Worm (Caenorhabditis elegans) whole organism, mixed stage, embryonic: ENCODE data around the gene pas-2.

ENCODE experiments used
- ces-1 ChIP-seq: fragments of 150-350 bp; optimal IDR thresholded peaks from 2 replicates; lab custom pipeline; 2014; ENCODE audit warnings: missing biosample characterization, missing genetic modification reagents, missing genetic modification characterization
- elt-3 ChIP-seq: fragments of 150-350 bp; optimal IDR thresholded peaks from 2 replicates; lab custom pipeline; 2014; ENCODE audit warnings: missing biosample characterization, missing genetic modification characterization
- lsy-2 ChIP-seq: fragments of 150-350 bp; optimal IDR thresholded peaks from 2 replicates; lab custom pipeline; 2014; ENCODE audit warnings: missing biosample characterization, missing genetic modification characterization
- mab-5 ChIP-seq: fragments of 150-350 bp; optimal IDR thresholded peaks from 2 replicates; lab custom pipeline; 2014; ENCODE audit warnings: missing biosample characterization, missing genetic modification characterization
- nhr-28 ChIP-seq: fragments of 150-350 bp; optimal IDR thresholded peaks from 2 replicates; lab custom pipeline; 2014; ENCODE audit warnings: missing biosample characterization, missing genetic modification characterization
- pha-4 ChIP-seq: fragments of 150-350 bp; optimal IDR thresholded peaks from 2 replicates; lab custom pipeline; 2018; ENCODE audit warnings: missing biosample characterization, missing genetic modification reagents, missing genetic modification characterization
- sptf-1 ChIP-seq: sonication (generic microtip); optimal IDR thresholded peaks from 2 replicates; lab custom pipeline; 2017; ENCODE audit warnings: mild to moderate bottlenecking, missing genetic modification characterization, moderate library complexity, missing compliant biosample characterization
- tbx-8 ChIP-seq: fragments of 200-800 bp; sonication (Bioruptor generic); optimal IDR thresholded peaks from 2 replicates; lab custom pipeline; 2018; ENCODE audit warnings: mild to moderate bottlenecking, missing genetic modification characterization, moderate library complexity, missing compliant biosample characterization
- unc-62 ChIP-seq: fragments of 150-350 bp; optimal IDR thresholded peaks from 2 replicates; lab custom pipeline; 2014; ENCODE audit warnings: missing biosample characterization, missing genetic modification reagents, missing genetic modification characterization

- TF ChIP-seq lsy-2 (tag; lab: Kevin White, UChicago) (no peak), tbx-8 (GFP tag; lab: Kevin White, UChicago) (no peak), pha-4 (no peak), unc-62 (GFP tag; lab: Kevin White, UChicago) (no peak), sptf-1 (tag; lab: Kevin White, UChicago) (no peak), mab-5 (tag; lab: Kevin White, UChicago) (no peak), nhr-28 (tag; lab: Kevin White, UChicago) (no peak), elt-3 (tag; lab: Kevin White, UChicago) (no peak), ces-1 (peak; percentile 94)
Measured at ce11 chrV:10818498-10818897, 48.3 kb downstream of the pas-2 start.
